Fruit fly (Drosophila melanogaster) ovary, adult (tissue): ENCODE data around the gene GstD2.

ENCODE experiments used
- CG17801 ChIP-seq: fragments of 200-800 bp; optimal IDR thresholded peaks from 2 replicates; lab custom pipeline; 2019; ENCODE audit warnings: missing biosample characterization, mild to moderate bottlenecking, missing genetic modification characterization, moderate library complexity; ENCODE audit not compliant: partially characterized antibody

Gene GstD2

dm6 chr3R:12365264-12365840 lies 6.4 kb upstream of the GstD2 start, which contains the start of gene GstD10:
TSS of gene GstD10 (minus strand) at chr3R:12365735.
- TF ChIP-seq CG17801 (GFP tag; lab: Kevin White, UChicago): no peak

- no peak for TF ChIP-seq CG17801 (GFP tag; lab: Kevin White, UChicago)
These were observed 5.9 kb upstream of the GstD2 start for dm6 chr3R:12365887-12366286.

dm6 chr3R:12367464-12367863 lies 4.3 kb upstream of the GstD2 start, which contains the start of gene GstD9:
TSS of gene GstD9 (minus strand) at chr3R:12367564.
- TF ChIP-seq CG17801 (GFP tag; lab: Kevin White, UChicago): no peak

dm6 chr3R:12369135-12369792 lies 2.5 kb upstream of the GstD2 start, which contains the start of gene GstD1:
TSS of gene GstD1 (minus strand) at chr3R:12369268.
- peak; percentile 74 for TF ChIP-seq CG17801 (GFP tag; lab: Kevin White, UChicago)

dm6 chr3R:12369793-12370642 lies 1.8 kb upstream of the GstD2 start:
- no peak for TF ChIP-seq CG17801 (GFP tag; lab: Kevin White, UChicago)

- TF ChIP-seq CG17801 (GFP tag; lab: Kevin White, UChicago): no peak
These were observed 1.2 kb upstream of the GstD2 start for dm6 chr3R:12370643-12370995.

dm6 chr3R:12372800-12373199 lies 1.0 kb downstream of the GstD2 start, which contains the start of gene GstD3:
TSS of gene GstD3 (plus strand) at chr3R:12373068.
- TF ChIP-seq CG17801 (GFP tag; lab: Kevin White, UChicago): no peak

- no peak for TF ChIP-seq CG17801 (GFP tag; lab: Kevin White, UChicago)
These were observed 2.0 kb downstream of the GstD2 start, which contains the start of gene GstD4 for dm6 chr3R:12373800-12374199. TSS of gene GstD4 (plus strand) at chr3R:12374100.

- no peak for TF ChIP-seq CG17801 (GFP tag; lab: Kevin White, UChicago)
These were observed 3.5 kb downstream of the GstD2 start, which contains the start of gene GstD5 for dm6 chr3R:12375258-12375783. TSS of gene GstD5 (plus strand) at chr3R:12375733.

dm6 chr3R:12376828-12377227 lies 5.1 kb downstream of the GstD2 start, which contains the start of gene GstD6:
TSS of gene GstD6 (plus strand) at chr3R:12377128.
- no peak for TF ChIP-seq CG17801 (GFP tag; lab: Kevin White, UChicago)

dm6 chr3R:12378200-12378599 lies 6.4 kb downstream of the GstD2 start, which contains the start of gene GstD7:
TSS of gene GstD7 (plus strand) at chr3R:12378500.
- TF ChIP-seq CG17801 (GFP tag; lab: Kevin White, UChicago): no peak

- TF ChIP-seq CG17801 (GFP tag; lab: Kevin White, UChicago): no peak
These were observed 7.5 kb downstream of the GstD2 start for dm6 chr3R:12379249-12379648.

- TF ChIP-seq CG17801 (GFP tag; lab: Kevin White, UChicago): no peak
These were observed 7.9 kb downstream of the GstD2 start, which contains the start of gene GstD8 for dm6 chr3R:12379708-12380107. TSS of gene GstD8 (plus strand) at chr3R:12380008.

- TF ChIP-seq CG17801 (GFP tag; lab: Kevin White, UChicago): no peak
These were observed 9.4 kb downstream of the GstD2 start for dm6 chr3R:12381130-12381700.
